Worm (Caenorhabditis elegans): ENCODE measurements around the gene srx-39.

srx-39 gene

ce11 chrV:5119679-5120078, 37.9 kb downstream of the srx-39 start, which contains the start of gene sid-1:
sid-1 (plus strand) TSS chrV:5119970.
- TF ChIP-seq fos-1 (tag; optimal IDR thresholded peaks at IDR 0.05) = peak; percentile 80
- TF ChIP-seq unc-39 (tag; optimal IDR thresholded peaks at IDR 0.05) = no peak
- no peak for TF ChIP-seq ceh-16 (tag; optimal IDR thresholded peaks at IDR 0.05)
- TF ChIP-seq skn-1 (tag; optimal IDR thresholded peaks at IDR 0.05) = no peak

DNA sequence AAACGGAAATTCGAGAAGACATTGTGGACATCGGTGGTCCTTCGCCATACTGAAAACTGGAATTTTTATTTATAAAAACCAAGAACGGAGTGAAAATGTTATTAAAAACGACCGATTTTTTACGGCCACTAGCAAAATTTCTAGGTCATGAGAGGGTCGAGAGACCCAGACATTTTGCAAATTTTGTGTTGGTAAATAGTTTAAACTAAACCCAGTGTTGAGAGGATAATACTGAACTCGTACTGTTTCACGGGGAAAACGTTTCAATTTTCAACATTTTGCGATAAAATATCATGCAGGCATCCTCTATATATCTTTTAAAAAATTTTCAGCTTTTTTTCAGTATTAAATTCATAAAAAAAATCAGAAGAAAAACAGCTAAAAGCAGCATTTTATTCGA, 38.5 kb downstream of the srx-39 start, which contains the start of gene C04F5.9:
Gene C04F5.9, minus strand, starts transcription at position 101 of the 400 bp plus-strand sequence.
- TF ChIP-seq sma-9 (GFP tag; optimal IDR thresholded peaks at IDR 0.05) (no peak), sma-9 (tag; optimal IDR thresholded peaks at IDR 0.05) (no peak), nhr-237 (tag; optimal IDR thresholded peaks at IDR 0.05) (no peak), unc-62 (GFP tag; optimal IDR thresholded peaks at IDR 0.05) (no peak), lin-39 (tag; optimal IDR thresholded peaks at IDR 0.05) (no peak), ztf-11 (tag; optimal IDR thresholded peaks at IDR 0.05) (no peak), peb-1 (tag; optimal IDR thresholded peaks at IDR 0.05) (no peak), ceh-16 (tag; optimal IDR thresholded peaks at IDR 0.05) (no peak), unc-55 (GFP tag; optimal IDR thresholded peaks at IDR 0.05) (no peak), ZK546.5 (tag; optimal IDR thresholded peaks at IDR 0.05) (no peak), skn-1 (tag; optimal IDR thresholded peaks at IDR 0.05) (no peak), ztf-4 (tag; optimal IDR thresholded peaks at IDR 0.05) (no peak), F13H6.1 (tag; optimal IDR thresholded peaks at IDR 0.05) (no peak), dmd-4 (tag; optimal IDR thresholded peaks at IDR 0.05) (no peak)

- TF ChIP-seq snpc-4 (tag; optimal IDR thresholded peaks at IDR 0.05) = no peak
- no peak for TF ChIP-seq ama-1 (optimal IDR thresholded peaks at IDR 0.05)
- TF ChIP-seq blmp-1 (tag; optimal IDR thresholded peaks at IDR 0.05; ENCODE audit: insufficient read depth) = no peak
- TF ChIP-seq nhr-6 (tag; optimal IDR thresholded peaks at IDR 0.05) = no peak
- no peak for TF ChIP-seq unc-62 (GFP tag; optimal IDR thresholded peaks at IDR 0.05)
- no peak for TF ChIP-seq nhr-129 (tag; optimal IDR thresholded peaks at IDR 0.05)
- no peak for TF ChIP-seq unc-39 (tag; optimal IDR thresholded peaks at IDR 0.05)
- TF ChIP-seq sma-3 (GFP tag; optimal IDR thresholded peaks at IDR 0.05) = no peak
- no peak for TF ChIP-seq lsy-2 (tag; optimal IDR thresholded peaks at IDR 0.05)
- no peak for TF ChIP-seq skn-1 (tag; optimal IDR thresholded peaks at IDR 0.05)
- no peak for TF ChIP-seq nhr-12 (tag; optimal IDR thresholded peaks at IDR 0.05)
- no peak for TF ChIP-seq fos-1 (tag; optimal IDR thresholded peaks at IDR 0.05)
- no peak for TF ChIP-seq nhr-25 (tag; optimal IDR thresholded peaks at IDR 0.05)
- TF ChIP-seq ceh-16 (tag; optimal IDR thresholded peaks at IDR 0.05) = no peak
- no peak for TF ChIP-seq gmeb-1 (tag; optimal IDR thresholded peaks at IDR 0.05)
- TF ChIP-seq F13H6.1 (tag; optimal IDR thresholded peaks at IDR 0.05) = no peak
- no peak for TF ChIP-seq nhr-237 (tag; optimal IDR thresholded peaks at IDR 0.05)
- no peak for TF ChIP-seq C34F6.9 (tag; optimal IDR thresholded peaks at IDR 0.05)
- TF ChIP-seq peb-1 (tag; optimal IDR thresholded peaks at IDR 0.05) = no peak
Observed at ce11 chrV:5113654-5114053, 43.9 kb downstream of the srx-39 start, which contains the start of gene C04F5.8. C04F5.8 (minus strand) TSS chrV:5113754.

DNA sequence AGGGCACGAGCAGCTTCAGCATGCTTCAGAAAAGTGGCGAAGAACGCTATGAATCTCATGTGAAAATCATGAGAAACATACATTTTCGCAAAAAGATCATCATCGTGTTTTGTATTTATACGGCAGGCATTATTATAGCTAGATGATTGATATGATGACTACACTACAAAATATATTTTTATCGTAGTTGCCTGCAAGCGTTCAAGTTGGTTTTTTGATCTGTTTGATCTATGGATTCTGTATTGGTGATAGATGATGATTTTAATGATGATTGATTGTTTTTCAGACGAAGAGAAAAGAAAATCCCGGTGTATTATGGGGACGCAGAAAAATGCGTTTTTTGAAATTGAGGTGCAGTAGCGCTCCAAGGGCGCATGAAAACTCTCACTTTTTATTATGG, 46.9 kb downstream of the srx-39 start, which contains the start of gene ugt-63:
Gene ugt-63, minus strand, starts transcription at position 89 of the 400 bp plus-strand sequence.
- TF ChIP-seq sem-4 (tag; optimal IDR thresholded peaks at IDR 0.05) (no peak), mab-5 (tag; optimal IDR thresholded peaks at IDR 0.05) (peak; percentile 30), sma-9 (GFP tag; optimal IDR thresholded peaks at IDR 0.05) (peak; percentile 69), sma-9 (tag; optimal IDR thresholded peaks at IDR 0.05) (no peak), nhr-21 (tag; optimal IDR thresholded peaks at IDR 0.05) (peak; percentile 18), nhr-25 (tag; optimal IDR thresholded peaks at IDR 0.05) (peak; percentile 29), ZK546.5 (tag; optimal IDR thresholded peaks at IDR 0.05) (no peak), alr-1 (tag; optimal IDR thresholded peaks at IDR 0.05) (no peak)

DNA sequence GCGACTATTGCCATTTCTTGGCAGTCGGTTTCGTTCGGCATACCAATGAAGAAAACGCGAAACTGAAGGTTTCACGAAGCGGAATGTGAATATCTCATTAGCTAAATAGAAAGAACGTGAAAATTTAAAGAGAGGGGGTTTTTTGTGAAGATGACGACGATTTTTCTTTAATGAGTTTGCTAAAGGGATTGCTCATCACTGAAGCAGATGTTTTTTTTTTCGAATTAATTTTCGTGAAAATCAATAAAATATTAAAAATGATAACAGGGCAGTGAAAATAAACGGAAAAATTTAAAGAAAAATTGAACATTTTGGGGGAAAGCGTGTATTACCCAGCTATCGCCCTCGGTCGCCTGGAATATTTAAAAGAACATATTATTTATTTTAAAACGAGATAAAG, 49.7 kb downstream of the srx-39 start, which contains the start of gene srab-3:
Gene srab-3, minus strand, starts transcription at position 101 of the 400 bp plus-strand sequence.
- no peak for TF ChIP-seq ZK546.5 (tag; optimal IDR thresholded peaks at IDR 0.05)
- no peak for TF ChIP-seq skn-1 (tag; optimal IDR thresholded peaks at IDR 0.05)
- TF ChIP-seq mdl-1 (tag; optimal IDR thresholded peaks at IDR 0.05) = no peak
- no peak for TF ChIP-seq mab-5 (tag; optimal IDR thresholded peaks at IDR 0.05)
- TF ChIP-seq mbf-1 (tag; optimal IDR thresholded peaks at IDR 0.05) = no peak
- no peak for TF ChIP-seq elt-3 (tag; optimal IDR thresholded peaks at IDR 0.05)
- TF ChIP-seq nhr-23 (tag; optimal IDR thresholded peaks at IDR 0.05) = no peak
- no peak for TF ChIP-seq nhr-129 (tag; optimal IDR thresholded peaks at IDR 0.05)
- no peak for TF ChIP-seq ama-1 (optimal IDR thresholded peaks at IDR 0.05)
- no peak for TF ChIP-seq unc-62 (GFP tag; optimal IDR thresholded peaks at IDR 0.05)
- TF ChIP-seq gmeb-1 (tag; optimal IDR thresholded peaks at IDR 0.05) = no peak
- TF ChIP-seq unc-39 (tag; optimal IDR thresholded peaks at IDR 0.05) = no peak
- TF ChIP-seq ceh-82 (tag; optimal IDR thresholded peaks at IDR 0.05) = no peak
- no peak for TF ChIP-seq elt-1 (tag; optimal IDR thresholded peaks at IDR 0.05)
- TF ChIP-seq nhr-237 (tag; optimal IDR thresholded peaks at IDR 0.05) = no peak
- TF ChIP-seq crh-2 (tag; optimal IDR thresholded peaks at IDR 0.05) = no peak
- TF ChIP-seq zag-1 (tag; optimal IDR thresholded peaks at IDR 0.05) = no peak
- no peak for TF ChIP-seq lin-13 (GFP tag; optimal IDR thresholded peaks at IDR 0.05)
- no peak for TF ChIP-seq sma-3 (GFP tag; optimal IDR thresholded peaks at IDR 0.05)
- no peak for TF ChIP-seq nhr-25 (tag; optimal IDR thresholded peaks at IDR 0.05)
